Fruit fly (Drosophila melanogaster) whole organism, adult: Measurements from ENCODE around the gene CheB38a.

Experiments
- CG11617 ChIP-seq: fragments of 200-800 bp; sonication (Bioruptor generic); optimal IDR thresholded peaks from 2 replicates; lab custom pipeline; 2017; ENCODE audit warnings: mild to moderate bottlenecking, missing biosample characterization, missing genetic modification reagents, missing genetic modification characterization
- CG12768 ChIP-seq: fragments of 200-800 bp; sonication (Bioruptor generic); optimal IDR thresholded peaks from 2 replicates; lab custom pipeline; 2017; ENCODE audit warnings: missing biosample characterization, missing genetic modification characterization, mild to moderate bottlenecking, moderate library complexity, missing genetic modification reagents
- CG14711 ChIP-seq: fragments of 200-800 bp; sonication (Bioruptor generic); optimal IDR thresholded peaks from 2 replicates; lab custom pipeline; 2018; ENCODE audit warnings: missing biosample characterization, mild to moderate bottlenecking, missing genetic modification characterization, moderate library complexity
- CG1620 ChIP-seq: fragments of 200-800 bp; sonication (Bioruptor generic); optimal IDR thresholded peaks from 2 replicates; lab custom pipeline; 2016; ENCODE audit warnings: missing biosample characterization, missing genetic modification characterization
- CG33017 ChIP-seq: fragments of 200-800 bp; sonication (Bioruptor generic); optimal IDR thresholded peaks from 2 replicates; lab custom pipeline; 2018; ENCODE audit warnings: missing biosample characterization, mild to moderate bottlenecking, missing genetic modification characterization, moderate library complexity
- CG5204 ChIP-seq: fragments of 200-800 bp; sonication (Bioruptor generic); optimal IDR thresholded peaks from 2 replicates; lab custom pipeline; 2016; ENCODE audit warnings: missing biosample characterization, missing genetic modification characterization
- CG7045 ChIP-seq: fragments of 200-800 bp; sonication (Bioruptor generic); optimal IDR thresholded peaks from 2 replicates; lab custom pipeline; 2017; ENCODE audit warnings: missing biosample characterization, mild to moderate bottlenecking, missing genetic modification characterization
- CG7101 ChIP-seq: fragments of 200-800 bp; sonication (Bioruptor generic); optimal IDR thresholded peaks from 2 replicates; lab custom pipeline; 2018; ENCODE audit warnings: missing biosample characterization, mild to moderate bottlenecking, missing genetic modification characterization, moderate library complexity
- Clk ChIP-seq: fragments of 200-800 bp; sonication (Bioruptor generic); optimal IDR thresholded peaks from 2 replicates; lab custom pipeline; 2017; ENCODE audit warnings: missing biosample characterization, missing genetic modification characterization
- Crg-1 ChIP-seq: fragments of 200-800 bp; sonication (Bioruptor generic); optimal IDR thresholded peaks from 2 replicates; lab custom pipeline; 2016; ENCODE audit warnings: missing biosample characterization, missing genetic modification characterization
- Hr96 ChIP-seq: fragments of 200-800 bp; sonication (Bioruptor generic); optimal IDR thresholded peaks from 2 replicates; lab custom pipeline; 2016; ENCODE audit warnings: missing biosample characterization, missing genetic modification characterization
- Mnt ChIP-seq: fragments of 200-800 bp; sonication (Bioruptor generic); optimal IDR thresholded peaks from 2 replicates; lab custom pipeline; 2016; ENCODE audit warnings: missing biosample characterization, mild to moderate bottlenecking, missing genetic modification characterization
- bab1 ChIP-seq: fragments of 200-800 bp; sonication (Bioruptor generic); optimal IDR thresholded peaks from 3 replicates; lab custom pipeline; 2019; ENCODE audit warnings: missing biosample characterization, mild to moderate bottlenecking, missing genetic modification characterization, moderate library complexity
- cic ChIP-seq: fragments of 200-800 bp; sonication (Bioruptor generic); optimal IDR thresholded peaks from 2 replicates; lab custom pipeline; 2017; ENCODE audit warnings: missing biosample characterization, mild to moderate bottlenecking, missing genetic modification characterization, moderate library complexity
- cnc ChIP-seq, 2 experiments: fragments of >200 bp; optimal IDR thresholded peaks; 2 replicates each; lab custom pipeline; 2017
- kay ChIP-seq: fragments of 200-800 bp; sonication (Bioruptor generic); peaks from one replicate; lab custom pipeline; 2016; ENCODE audit warnings: missing biosample characterization, missing genetic modification characterization, borderline replicate concordance
- ovo ChIP-seq: fragments of 200-800 bp; sonication (Bioruptor generic); optimal IDR thresholded peaks from 2 replicates; lab custom pipeline; 2016; ENCODE audit warnings: missing biosample characterization, missing genetic modification characterization
- pad ChIP-seq: fragments of 200-800 bp; sonication (Bioruptor generic); optimal IDR thresholded peaks from 3 replicates; lab custom pipeline; 2017; ENCODE audit warnings: missing biosample characterization, missing genetic modification characterization, mild to moderate bottlenecking, moderate library complexity, missing genetic modification reagents
- tj ChIP-seq: fragments of 200-800 bp; sonication (Bioruptor generic); optimal IDR thresholded peaks from 3 replicates; lab custom pipeline; 2017; ENCODE audit warnings: missing biosample characterization, mild to moderate bottlenecking, missing genetic modification characterization, moderate library complexity
- toe ChIP-seq: fragments of 200-800 bp; sonication (Bioruptor generic); optimal IDR thresholded peaks from 2 replicates; lab custom pipeline; 2016; ENCODE audit warnings: missing biosample characterization, missing genetic modification characterization

CheB38a gene

DNA sequence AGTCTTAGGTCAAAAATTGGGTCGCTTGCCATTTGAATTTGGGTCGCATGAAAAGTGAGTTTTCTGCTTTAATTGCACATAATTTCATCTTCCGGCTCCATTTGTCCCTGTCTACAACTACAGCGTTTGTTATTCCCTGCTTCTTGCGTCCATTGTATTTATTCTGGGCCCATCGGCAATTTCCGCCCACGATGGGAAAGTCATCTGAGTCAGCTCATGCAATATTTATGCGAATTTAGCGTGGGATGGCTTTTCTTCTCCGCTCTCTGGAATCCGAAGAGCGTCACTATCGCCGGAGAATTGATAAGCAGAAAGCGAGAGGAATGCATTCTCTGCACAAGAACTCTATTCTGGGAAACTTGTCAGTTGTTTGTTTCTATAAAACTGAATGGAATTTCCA lies 25.8 kb downstream of the CheB38a start:
- TF ChIP-seq kay (GFP tag; lab: Kevin White, UChicago) = peak; percentile 53
- no peak for TF ChIP-seq Mnt (GFP tag; lab: Kevin White, UChicago)

DNA sequence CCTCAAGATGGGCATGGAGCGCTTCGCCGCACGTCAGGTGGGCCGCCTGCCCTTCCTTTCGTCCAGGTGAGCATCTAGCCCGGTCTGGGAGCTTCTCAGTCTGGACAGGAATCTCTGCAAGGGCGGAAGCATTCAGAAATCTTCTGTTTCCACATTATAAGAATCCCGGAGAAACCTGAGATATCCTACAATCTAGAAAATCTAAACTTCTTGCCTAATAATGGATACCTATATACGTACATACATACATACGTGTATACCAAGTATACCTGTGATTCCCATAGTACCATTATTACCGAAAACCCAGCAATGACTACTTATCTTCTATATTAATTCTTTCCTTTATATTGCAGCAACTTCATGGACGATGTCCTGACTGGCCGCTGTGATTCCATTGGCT lies 30.3 kb downstream of the CheB38a start:
- TF ChIP-seq CG33017 (tag; lab: Kevin White, UChicago) (no peak), CG11617 (no peak), Crg-1 (GFP tag; lab: Kevin White, UChicago) (no peak), CG5204 (GFP tag; lab: Kevin White, UChicago) (no peak), Hr96 (GFP tag; lab: Kevin White, UChicago) (no peak), bab1 (GFP tag; lab: Kevin White, UChicago) (no peak), ovo (GFP tag; lab: Kevin White, UChicago) (no peak), Mnt (GFP tag; lab: Kevin White, UChicago) (no peak), CG7101 (tag; lab: Kevin White, UChicago) (no peak), pad (GFP tag; lab: Kevin White, UChicago) (no peak), kay (GFP tag; lab: Kevin White, UChicago) (no peak), cnc (optimal IDR thresholded peaks at IDR 0.05; lab: Kevin White, UChicago) (no peak)

DNA sequence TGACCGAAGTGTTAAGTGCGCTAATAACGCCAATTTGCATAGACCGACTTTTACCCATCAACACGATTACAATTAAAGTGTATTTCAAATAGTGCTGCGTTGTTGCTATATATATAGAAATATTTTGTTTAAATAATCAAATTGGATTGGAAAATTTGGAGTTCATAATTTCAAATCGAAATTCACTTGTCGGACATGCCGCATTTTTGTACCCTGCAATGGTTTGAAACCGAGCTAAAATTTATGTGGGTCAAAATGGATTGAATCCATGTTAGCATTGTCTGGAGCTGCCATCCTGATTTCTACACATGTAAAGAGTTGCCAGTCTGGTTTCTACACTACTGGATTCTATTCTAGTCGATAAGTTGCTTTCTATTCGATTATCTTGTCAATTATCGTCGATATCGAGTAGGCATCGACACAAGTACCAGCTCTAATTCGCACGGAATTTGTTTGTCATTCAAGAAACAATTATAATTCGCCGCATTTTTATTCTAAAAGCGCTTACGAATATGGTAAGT lies 31.0 kb downstream of the CheB38a start, which contains the start of gene Pomp:
Pomp (plus strand) TSS at position 386 of the 521 bp plus-strand sequence.
- no peak for TF ChIP-seq CG33017 (tag; lab: Kevin White, UChicago)
- TF ChIP-seq pad (GFP tag; lab: Kevin White, UChicago) = peak; percentile 12
- TF ChIP-seq Clk (GFP tag; lab: Kevin White, UChicago) = no peak
- TF ChIP-seq cnc (optimal IDR thresholded peaks at IDR 0.05; lab: Kevin White, UChicago) = no peak
- TF ChIP-seq CG1620 (GFP tag; lab: Kevin White, UChicago) = no peak
- TF ChIP-seq CG7045 (GFP tag; lab: Kevin White, UChicago) = no peak
- no peak for TF ChIP-seq CG5204 (GFP tag; lab: Kevin White, UChicago)
- no peak for TF ChIP-seq CG11617
- TF ChIP-seq Mnt (GFP tag; lab: Kevin White, UChicago) = no peak
- no peak for TF ChIP-seq Hr96 (GFP tag; lab: Kevin White, UChicago)
- peak; percentile 39 for TF ChIP-seq cic (GFP tag; lab: Kevin White, UChicago)
- peak; percentile 9 for TF ChIP-seq tj (GFP tag; lab: Kevin White, UChicago)
- no peak for TF ChIP-seq ovo (GFP tag; lab: Kevin White, UChicago)
- TF ChIP-seq Crg-1 (GFP tag; lab: Kevin White, UChicago) = peak; percentile 3
- peak; percentile 17 for TF ChIP-seq toe
- peak; percentile 61 for TF ChIP-seq CG14711 (tag; lab: Kevin White, UChicago)
- TF ChIP-seq CG12768 (GFP tag; lab: Kevin White, UChicago) = no peak
- TF ChIP-seq CG7101 (tag; lab: Kevin White, UChicago) = peak; percentile 47
- TF ChIP-seq kay (GFP tag; lab: Kevin White, UChicago) = peak; percentile 33
- peak; percentile 41 for TF ChIP-seq bab1 (GFP tag; lab: Kevin White, UChicago)

DNA sequence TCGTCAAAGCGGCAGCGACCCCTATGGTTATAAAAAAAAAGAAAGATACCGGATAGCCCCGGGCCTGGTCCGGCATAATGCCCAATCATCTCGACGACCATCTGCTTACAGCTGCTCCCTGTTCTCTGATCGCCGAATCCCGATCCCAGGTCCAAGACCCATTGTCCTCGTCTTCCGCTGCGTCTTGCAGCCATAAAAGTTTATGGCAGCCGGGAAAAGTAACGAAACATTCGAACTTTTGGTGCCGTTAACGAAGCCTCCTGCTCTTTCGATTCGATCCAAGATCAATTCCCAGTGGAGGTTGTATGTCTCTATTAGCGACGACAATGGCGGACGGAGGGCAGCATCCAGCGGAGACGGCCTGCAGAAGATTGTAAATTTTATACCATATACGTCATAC lies 33.0 kb downstream of the CheB38a start:
- TF ChIP-seq bab1 (GFP tag; lab: Kevin White, UChicago) = no peak
- TF ChIP-seq pad (GFP tag; lab: Kevin White, UChicago) = no peak
- no peak for TF ChIP-seq cnc (optimal IDR thresholded peaks at IDR 0.05; lab: Kevin White, UChicago)

DNA sequence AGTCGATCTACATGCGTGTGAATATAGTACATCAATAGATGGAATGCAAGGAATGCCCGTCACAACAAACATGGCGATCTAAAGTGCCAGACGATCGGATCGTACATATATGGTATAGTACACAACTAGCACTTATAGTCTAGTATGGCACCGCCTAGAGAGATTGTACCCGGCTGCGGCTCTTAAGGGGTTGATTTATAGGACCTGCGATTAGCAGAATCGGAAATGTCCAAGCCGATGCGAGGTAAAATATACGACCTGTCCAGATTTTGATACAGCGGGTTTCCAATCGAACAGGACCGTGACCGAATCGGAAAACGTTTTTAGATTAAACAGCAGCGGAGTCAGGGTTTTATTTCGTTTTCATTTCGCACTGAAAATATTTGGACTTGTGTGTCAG lies 34.4 kb downstream of the CheB38a start:
- no peak for TF ChIP-seq pad (GFP tag; lab: Kevin White, UChicago)
- no peak for TF ChIP-seq CG33017 (tag; lab: Kevin White, UChicago)

DNA sequence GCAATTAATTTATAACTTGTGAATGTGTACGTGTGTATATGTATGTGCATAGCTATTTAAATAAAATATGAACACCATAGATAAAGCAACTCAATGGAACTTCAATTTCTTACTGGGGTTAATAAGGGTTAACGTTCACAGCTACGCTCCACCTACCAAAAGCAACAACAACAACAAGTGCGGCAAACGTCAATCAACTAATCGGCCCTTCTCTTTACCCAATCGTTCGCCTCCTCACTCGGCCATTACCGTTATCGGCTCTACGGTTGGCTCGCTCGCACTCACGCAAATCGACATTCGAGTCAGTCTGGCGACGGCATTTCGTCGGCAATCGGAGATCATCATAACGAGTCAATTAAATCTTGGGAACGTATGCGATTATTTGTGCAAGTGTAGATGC lies 35.3 kb downstream of the CheB38a start:
- TF ChIP-seq toe (peak; percentile 34), ovo (GFP tag; lab: Kevin White, UChicago) (peak; percentile 86), tj (GFP tag; lab: Kevin White, UChicago) (no peak), cic (GFP tag; lab: Kevin White, UChicago) (no peak), Clk (GFP tag; lab: Kevin White, UChicago) (no peak), CG11617 (no peak), pad (GFP tag; lab: Kevin White, UChicago) (peak; percentile 28), CG33017 (tag; lab: Kevin White, UChicago) (no peak), Hr96 (GFP tag; lab: Kevin White, UChicago) (no peak), CG7045 (GFP tag; lab: Kevin White, UChicago) (no peak)

DNA sequence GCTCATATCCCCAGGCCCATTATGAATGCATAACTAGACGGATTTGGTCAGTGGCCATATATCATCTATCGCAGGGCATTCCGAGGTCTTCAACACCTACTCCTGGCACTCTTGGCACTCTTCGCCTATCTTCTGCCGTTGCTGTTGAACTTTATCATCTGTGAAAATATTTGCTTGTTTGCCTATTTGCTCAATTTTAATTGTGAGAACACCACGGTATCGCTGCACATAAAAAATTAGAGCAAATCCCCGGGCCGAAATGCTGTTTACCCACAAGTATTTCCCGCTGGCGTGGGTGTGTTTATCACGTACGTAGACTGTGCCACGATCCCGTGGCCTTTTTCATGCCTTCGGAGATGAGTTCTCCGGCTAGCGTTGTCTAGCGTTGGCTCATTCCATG lies 37.6 kb downstream of the CheB38a start:
- TF ChIP-seq Hr96 (GFP tag; lab: Kevin White, UChicago) = no peak
- TF ChIP-seq CG1620 (GFP tag; lab: Kevin White, UChicago) = peak; percentile 21
- TF ChIP-seq tj (GFP tag; lab: Kevin White, UChicago) = no peak
- TF ChIP-seq Crg-1 (GFP tag; lab: Kevin White, UChicago) = peak; percentile 39
- peak; percentile 15 for TF ChIP-seq toe
- peak; percentile 81 for TF ChIP-seq CG12768 (GFP tag; lab: Kevin White, UChicago)
- no peak for TF ChIP-seq bab1 (GFP tag; lab: Kevin White, UChicago)
- peak; percentile 56 for TF ChIP-seq pad (GFP tag; lab: Kevin White, UChicago)
- peak; percentile 72 for TF ChIP-seq CG7101 (tag; lab: Kevin White, UChicago)
- TF ChIP-seq CG5204 (GFP tag; lab: Kevin White, UChicago) = peak; percentile 9
- TF ChIP-seq Mnt (GFP tag; lab: Kevin White, UChicago) = peak; percentile 37
- peak; percentile 82 for TF ChIP-seq cic (GFP tag; lab: Kevin White, UChicago)
- TF ChIP-seq CG33017 (tag; lab: Kevin White, UChicago) = peak; percentile 79
- peak; percentile 69 for TF ChIP-seq kay (GFP tag; lab: Kevin White, UChicago)
- peak; percentile 9 for TF ChIP-seq CG14711 (tag; lab: Kevin White, UChicago)
- TF ChIP-seq CG11617 = peak; percentile 64
- peak; percentile 39 for TF ChIP-seq ovo (GFP tag; lab: Kevin White, UChicago)
- peak; percentile 78 for TF ChIP-seq CG7045 (GFP tag; lab: Kevin White, UChicago)
- TF ChIP-seq Clk (GFP tag; lab: Kevin White, UChicago) = peak; percentile 45
- TF ChIP-seq cnc (optimal IDR thresholded peaks at IDR 0.05; lab: Kevin White, UChicago) = no peak
